Worm (Caenorhabditis elegans): ENCODE data around the gene eas-1.

DNA sequence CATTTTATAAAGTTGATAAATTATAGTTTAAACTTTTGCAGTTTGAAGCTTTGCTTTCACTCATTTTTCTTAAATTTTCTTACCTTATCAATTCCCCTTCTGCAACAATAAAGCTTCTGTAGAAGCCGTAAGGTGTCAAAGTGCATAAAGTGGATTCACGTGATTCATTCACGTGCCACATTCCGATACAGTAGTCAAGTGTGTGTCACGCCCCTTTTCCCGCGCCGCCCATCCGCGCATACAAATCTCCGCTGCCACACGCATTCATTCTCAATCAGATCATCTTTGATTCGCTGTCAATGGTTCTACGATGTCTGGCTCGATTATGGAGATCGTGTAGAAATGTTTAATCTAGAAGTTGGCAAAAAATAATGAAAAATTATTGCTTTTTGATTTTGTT is 6.9 kb downstream of the eas-1 start:
- TF ChIP-seq nhr-237 (tag; optimal IDR thresholded peaks at IDR 0.05) (no peak), ZK546.5 (tag; optimal IDR thresholded peaks at IDR 0.05) (no peak), nhr-77 (tag; optimal IDR thresholded peaks at IDR 0.05) (no peak), mdl-1 (tag; optimal IDR thresholded peaks at IDR 0.05) (no peak), ama-1 (optimal IDR thresholded peaks at IDR 0.05) (no peak), ceh-82 (tag; optimal IDR thresholded peaks at IDR 0.05) (no peak), zag-1 (tag; optimal IDR thresholded peaks at IDR 0.05) (no peak), nhr-11 (tag; optimal IDR thresholded peaks at IDR 0.05) (no peak)
